Worm (Caenorhabditis elegans) whole organism, L2 larva: ENCODE data around the gene Y41C4A.18.

Experiments
- crh-2 ChIP-seq: sonication (generic microtip); optimal IDR thresholded peaks from 2 replicates; lab custom pipeline; 2017; ENCODE audit warnings: missing biosample characterization, missing genetic modification characterization
- egl-27 ChIP-seq: sonication (generic microtip); optimal IDR thresholded peaks from 3 replicates; lab custom pipeline; 2017; ENCODE audit warnings: missing biosample characterization, missing genetic modification reagents, missing genetic modification characterization
- lsy-2 ChIP-seq, 2 experiments: fragments of 150-350 bp in 1 of 2; sonication (generic microtip) in 1 of 2; optimal IDR thresholded peaks; 2 replicates each; lab custom pipeline; 2014 to 2017; ENCODE audit warnings: missing biosample characterization in 2 of 2, missing genetic modification characterization in 2 of 2
- mab-5 ChIP-seq: fragments of 150-350 bp; optimal IDR thresholded peaks from 2 replicates; lab custom pipeline; 2014; ENCODE audit warnings: missing biosample characterization, missing genetic modification characterization
- mbf-1 ChIP-seq: sonication (generic microtip); optimal IDR thresholded peaks from 2 replicates; lab custom pipeline; 2017; ENCODE audit warnings: missing biosample characterization, missing genetic modification characterization
- mdl-1 ChIP-seq, 2 experiments: fragments of 150-350 bp in 1 of 2; sonication (generic microtip) in 1 of 2; optimal IDR thresholded peaks; 2 replicates each; lab custom pipeline; 2017; ENCODE audit warnings: missing biosample characterization in 2 of 2, missing genetic modification characterization in 2 of 2
- nhr-11 ChIP-seq: fragments of 150-350 bp; optimal IDR thresholded peaks from 2 replicates; lab custom pipeline; 2014; ENCODE audit warnings: missing biosample characterization, missing genetic modification characterization
- nhr-21 ChIP-seq: fragments of 150-350 bp; optimal IDR thresholded peaks from 2 replicates; lab custom pipeline; 2014; ENCODE audit warnings: missing biosample characterization, missing genetic modification characterization
- nhr-237 ChIP-seq: fragments of 150-350 bp; optimal IDR thresholded peaks from 2 replicates; lab custom pipeline; 2014; ENCODE audit warnings: missing biosample characterization, missing genetic modification characterization
- nhr-77 ChIP-seq: fragments of 150-350 bp; optimal IDR thresholded peaks from 2 replicates; lab custom pipeline; 2014; ENCODE audit warnings: missing biosample characterization, missing genetic modification characterization
- unc-55 ChIP-seq: fragments of 150-350 bp; sonication (generic microtip); optimal IDR thresholded peaks from 3 replicates; lab custom pipeline; 2014; ENCODE audit warnings: missing biosample characterization, missing genetic modification reagents, missing genetic modification characterization
- zag-1 ChIP-seq: fragments of 150-350 bp; optimal IDR thresholded peaks from 2 replicates; lab custom pipeline; 2014; ENCODE audit warnings: missing biosample characterization, missing genetic modification characterization
- ztf-11 ChIP-seq: sonication (generic microtip); optimal IDR thresholded peaks from 2 replicates; lab custom pipeline; 2017; ENCODE audit warnings: missing biosample characterization, missing genetic modification characterization

ce11 chrIII:11760634-11761033 is 30.2 kb downstream of the Y41C4A.18 start:
- TF ChIP-seq nhr-237 (tag; lab: Kevin White, UChicago) (no peak), nhr-21 (tag; lab: Kevin White, UChicago) (no peak), lsy-2 (tag; optimal IDR thresholded peaks at IDR 0.05; lab: Kevin White, UChicago) (no peak), nhr-77 (tag; lab: Kevin White, UChicago) (no peak), crh-2 (no peak), egl-27 (tag; lab: Kevin White, UChicago) (no peak), mdl-1 (tag; optimal IDR thresholded peaks at IDR 0.05; lab: Kevin White, UChicago) (no peak), ztf-11 (tag; lab: Kevin White, UChicago) (no peak), mbf-1 (tag; lab: Kevin White, UChicago) (no peak), mab-5 (tag; lab: Kevin White, UChicago) (no peak), unc-55 (no peak), nhr-11 (tag; lab: Kevin White, UChicago) (no peak), zag-1 (tag; lab: Kevin White, UChicago) (no peak)
